Fruit fly (Drosophila melanogaster): ENCODE measurements around the gene Sbat.

DNA sequence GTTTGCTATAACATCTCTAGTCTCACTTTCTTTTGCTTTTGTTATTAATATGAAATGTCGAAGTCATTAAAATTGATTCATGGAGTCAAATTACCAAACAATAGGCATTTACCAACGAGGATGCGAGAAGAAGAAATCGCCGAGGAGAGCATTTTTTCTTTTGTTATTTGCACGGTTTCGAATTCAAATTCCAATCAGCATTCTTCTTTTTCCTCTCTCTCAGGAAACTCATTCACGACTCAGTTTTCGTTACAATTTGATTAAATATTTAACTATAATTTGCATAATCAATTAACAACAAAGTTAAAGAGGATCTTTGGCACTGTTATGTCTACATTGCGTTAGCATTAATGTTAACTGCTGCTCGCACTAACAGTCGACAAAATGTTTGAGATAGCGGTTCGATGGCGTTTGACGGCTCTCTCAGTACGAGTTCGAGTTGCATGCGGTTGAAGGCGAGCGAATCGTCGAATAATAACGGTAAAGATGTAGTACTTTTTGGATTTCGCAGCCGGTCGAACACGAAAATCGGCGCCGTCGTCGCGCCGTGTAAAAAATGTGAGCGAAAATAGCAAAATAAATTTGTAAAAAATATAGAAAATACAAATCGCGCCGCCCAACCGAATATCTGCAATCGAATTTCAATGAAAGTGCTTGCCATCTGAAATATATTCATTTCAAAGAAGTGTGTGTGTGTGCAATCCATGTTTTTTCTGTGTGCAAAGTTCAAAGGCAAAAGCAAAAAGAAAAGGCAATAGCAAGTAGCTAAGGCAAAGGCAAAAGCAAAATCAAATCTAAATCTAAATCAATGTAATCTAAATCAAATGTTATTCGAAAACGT is 9.8 kb downstream of the Sbat start:
- TF ChIP-seq CG16779 (tag; optimal IDR thresholded peaks at IDR 0.05) (no peak), fd59A (GFP tag; optimal IDR thresholded peaks at IDR 0.05) (no peak), net (GFP tag; optimal IDR thresholded peaks at IDR 0.05) (no peak), Lpt (GFP tag; optimal IDR thresholded peaks at IDR 0.05) (no peak), Smox (GFP tag; optimal IDR thresholded peaks at IDR 0.05) (no peak), Sox102F (GFP tag; optimal IDR thresholded peaks at IDR 0.05) (no peak), CG6163 (GFP tag; IDR thresholded peaks at IDR 0.05) (peak; percentile 21; the same call in 1 of the 3 replicates), Gug (GFP tag; IDR thresholded peaks at IDR 0.05) (no peak), CG10669 (GFP tag; optimal IDR thresholded peaks at IDR 0.05) (no peak), CG11762 (GFP tag; optimal IDR thresholded peaks at IDR 0.05; ENCODE audit: insufficient read depth) (no peak)
